Fruit fly (Drosophila melanogaster) whole organism, wandering third instar larva: ENCODE results near the gene CG42819.

ENCODE experiments used
- HLH106 ChIP-seq: fragments of 200-800 bp; optimal IDR thresholded peaks from 3 replicates; lab custom pipeline; 2019; ENCODE audit warnings: missing biosample characterization, mild to moderate bottlenecking, missing genetic modification characterization, moderate library complexity
- fru ChIP-seq: fragments of 200-800 bp; sonication (Bioruptor generic); optimal IDR thresholded peaks from 3 replicates; lab custom pipeline; 2016; ENCODE audit warnings: missing biosample characterization, mild to moderate bottlenecking, missing genetic modification characterization
- h ChIP-seq: fragments of 200-800 bp; sonication (Bioruptor generic); optimal IDR thresholded peaks from 3 replicates; lab custom pipeline; 2016; ENCODE audit warnings: missing biosample characterization, mild to moderate bottlenecking, missing genetic modification characterization
- pan ChIP-seq: fragments of >200 bp; optimal IDR thresholded peaks from 2 replicates; lab custom pipeline; 2017
- psq ChIP-seq: fragments of 200-800 bp; sonication (Bioruptor generic); optimal IDR thresholded peaks from 3 replicates; lab custom pipeline; 2017; ENCODE audit warnings: missing biosample characterization, mild to moderate bottlenecking, missing genetic modification characterization, moderate library complexity
- tai ChIP-seq: sonication (Bioruptor generic); optimal IDR thresholded peaks from 2 replicates; lab custom pipeline; 2016; ENCODE audit warnings: missing biosample characterization, missing genetic modification characterization

dm6 chr2L:8362955-8363285, 26.2 kb downstream of the CG42819 start:
- no peak for TF ChIP-seq pan
- TF ChIP-seq psq (GFP tag; lab: Kevin White, UChicago) = no peak
- TF ChIP-seq HLH106 = no peak
- no peak for TF ChIP-seq tai (GFP tag; lab: Kevin White, UChicago)
- TF ChIP-seq fru (GFP tag; lab: Kevin White, UChicago) = no peak
- TF ChIP-seq h (GFP tag; lab: Kevin White, UChicago) = no peak
